Worm (Caenorhabditis elegans): ENCODE results near the gene cest-10.

Gene cest-10

ce11 chrIV:7222088-7222487, 41.7 kb downstream of the cest-10 start:
- TF ChIP-seq ctbp-1 (GFP tag; IDR thresholded peaks at IDR 0.05): no peak
- no peak for TF ChIP-seq saeg-2 (GFP tag; IDR thresholded peaks at IDR 0.05)
- no peak for TF ChIP-seq snpc-1.2 (GFP tag; IDR thresholded peaks at IDR 0.05)
- peak; percentile 56 for TF ChIP-seq aha-1 (tag)

- TF ChIP-seq nhr-102 (tag; optimal IDR thresholded peaks at IDR 0.05) (no peak), aly-2 (tag; optimal IDR thresholded peaks at IDR 0.05) (no peak), lin-1 (GFP tag; IDR thresholded peaks at IDR 0.05) (no peak), ZK546.5 (tag; optimal IDR thresholded peaks at IDR 0.05) (no peak), R02D3.7 (tag; optimal IDR thresholded peaks at IDR 0.05) (no peak), nhr-25 (tag; optimal IDR thresholded peaks at IDR 0.05; ENCODE audit: borderline replicate concordance, insufficient read depth) (no peak), nhr-237 (tag; optimal IDR thresholded peaks at IDR 0.05) (no peak), fos-1 (tag; optimal IDR thresholded peaks at IDR 0.05) (no peak), snpc-1.2 (GFP tag; IDR thresholded peaks at IDR 0.05) (0 out of 2 replicates have a peak, but pooled peaks have one; percentile 17), daf-16 (GFP tag; optimal IDR thresholded peaks at IDR 0.05) (no peak), daf-16 (tag; optimal IDR thresholded peaks at IDR 0.05) (no peak), dpl-1 (GFP tag; optimal IDR thresholded peaks at IDR 0.05) (no peak), lin-38 (GFP tag; IDR thresholded peaks at IDR 0.05) (peak; percentile 25; the same call in 1 of the 2 replicates), tag-97 (GFP tag; IDR thresholded peaks at IDR 0.05) (no peak), ceh-32 (tag; optimal IDR thresholded peaks at IDR 0.05; ENCODE audit: poor library complexity) (no peak), hmg-1.1 (GFP tag; IDR thresholded peaks at IDR 0.05) (no peak), dve-1 (tag; optimal IDR thresholded peaks at IDR 0.05; ENCODE audit: insufficient read depth) (no peak), zag-1 (tag; optimal IDR thresholded peaks at IDR 0.05) (no peak), zip-2 (tag; optimal IDR thresholded peaks at IDR 0.05) (no peak)
These were observed 46.7 kb downstream of the cest-10 start, which contains the start of gene R13A1.10 for ce11 chrIV:7227072-7227471. R13A1.10 (minus strand) TSS chrIV:7227172.

DNA sequence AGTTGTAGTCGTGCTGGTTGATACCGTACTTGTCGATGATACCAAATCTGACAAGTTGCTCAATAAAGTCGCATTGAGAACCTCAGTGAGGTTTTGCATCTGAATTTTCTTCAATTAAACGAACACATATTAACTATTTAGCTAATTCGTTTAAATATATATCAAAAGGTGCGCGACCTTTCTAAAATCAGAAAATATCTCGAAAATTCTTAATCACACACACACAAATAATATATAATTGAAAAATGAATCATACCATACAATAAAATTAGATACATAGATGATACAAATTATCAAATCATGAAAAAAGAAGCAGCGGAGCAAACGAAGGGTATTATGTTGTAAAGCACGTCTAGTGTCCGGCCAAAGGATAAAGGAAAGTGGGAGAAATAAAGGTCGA, 47.9 kb downstream of the cest-10 start, which contains the start of gene D2024.5:
Gene D2024.5 (minus strand): TSS at position 101 of the 400 bp plus-strand sequence.
- TF ChIP-seq zfp-3 (GFP tag; conservative IDR thresholded peaks at IDR 0.05): no peak
- TF ChIP-seq set-16 (GFP tag; IDR thresholded peaks at IDR 0.05): no peak
- TF ChIP-seq ceh-62 (tag; optimal IDR thresholded peaks at IDR 0.05): no peak
- TF ChIP-seq F44E2.7 (GFP tag; IDR thresholded peaks at IDR 0.05): no peak
- no peak for TF ChIP-seq ceh-32 (tag; optimal IDR thresholded peaks at IDR 0.05; ENCODE audit: poor library complexity)
- TF ChIP-seq mxl-3 (GFP tag; optimal IDR thresholded peaks at IDR 0.05): no peak
- no peak for TF ChIP-seq D1046.2 (GFP tag; IDR thresholded peaks at IDR 0.05)

DNA sequence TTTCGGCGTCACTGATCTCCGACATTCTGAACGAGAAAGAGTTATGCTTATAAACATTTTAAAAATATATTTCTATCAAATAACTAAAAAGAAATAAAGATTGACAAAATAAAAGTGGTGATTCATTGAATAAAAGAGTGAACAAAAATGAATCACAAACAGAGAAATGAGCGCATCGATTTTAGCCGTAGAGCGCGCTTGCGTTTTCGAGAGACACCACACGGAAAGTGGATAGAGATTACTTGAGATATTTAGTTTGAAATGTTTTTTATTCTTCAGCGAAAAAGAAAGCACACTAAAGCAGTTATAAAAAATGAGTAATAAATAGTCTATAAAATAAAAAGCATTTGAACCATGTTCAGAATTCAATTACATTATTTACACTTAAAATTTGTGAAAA, 49.8 kb downstream of the cest-10 start, which contains the start of gene cap-1:
Gene cap-1 (minus strand): TSS at position 26 of the 400 bp plus-strand sequence.
- TF ChIP-seq nhr-111 (GFP tag; optimal IDR thresholded peaks at IDR 0.05) (no peak), madf-5 (GFP tag; IDR thresholded peaks at IDR 0.05) (no peak), nhr-237 (tag; optimal IDR thresholded peaks at IDR 0.05) (no peak), dve-1 (tag; optimal IDR thresholded peaks at IDR 0.05; ENCODE audit: insufficient read depth) (peak; percentile 86), hif-1 (tag; optimal IDR thresholded peaks at IDR 0.05) (peak in 1 of 2 experiments; percentile 60), hmg-1.1 (GFP tag; IDR thresholded peaks at IDR 0.05) (no peak), dmd-6 (GFP tag; IDR thresholded peaks at IDR 0.05) (0 out of 2 replicates have a peak, but pooled peaks have one; percentile 29), dpl-1 (GFP tag; optimal IDR thresholded peaks at IDR 0.05) (peak; percentile 58), egl-27 (tag; optimal IDR thresholded peaks at IDR 0.05) (no peak), unc-130 (GFP tag; optimal IDR thresholded peaks at IDR 0.05) (peak; percentile 79), lin-38 (GFP tag; IDR thresholded peaks at IDR 0.05) (peak; percentile 96), Y105C5A.15 (GFP tag; IDR thresholded peaks at IDR 0.05) (no peak), daf-16 (GFP tag; optimal IDR thresholded peaks at IDR 0.05) (no peak), daf-16 (tag; optimal IDR thresholded peaks at IDR 0.05) (peak; percentile 42), rbr-2 (tag; optimal IDR thresholded peaks at IDR 0.05) (peak; percentile 63), lsy-2 (tag; optimal IDR thresholded peaks at IDR 0.05) (peak in 1 of 2 experiments; percentile 85), nhr-6 (tag; optimal IDR thresholded peaks at IDR 0.05) (peak; percentile 71), mep-1 (tag; optimal IDR thresholded peaks at IDR 0.05) (peak; percentile 88), gei-8 (GFP tag; optimal IDR thresholded peaks at IDR 0.05) (no peak), mxl-2 (GFP tag; conservative IDR thresholded peaks at IDR 0.05) (no peak), fkh-10 (GFP tag; optimal IDR thresholded peaks at IDR 0.05) (peak; percentile 17), ceh-82 (tag; optimal IDR thresholded peaks at IDR 0.05) (no peak), pha-4 (GFP tag; IDR thresholded peaks at IDR 0.05) (no peak), pha-4 (tag; optimal IDR thresholded peaks at IDR 0.05) (peak; percentile 94), ceh-28 (tag; optimal IDR thresholded peaks at IDR 0.05) (peak; percentile 43)
